Fruit fly (Drosophila melanogaster) whole organism, prepupa: ENCODE results near the gene CG7966.
A peak's percentile ranks its signal among the peaks of the same experiment; 100 is the strongest.

Experiments used
- CG11294 ChIP-seq: fragments of 200-800 bp; sonication (Bioruptor generic); IDR thresholded peaks from 2 replicates; pipeline ENCODE4 v1.3.6; 2022; ENCODE audit warnings: missing biosample characterization, missing genetic modification characterization
- CG15336 ChIP-seq: fragments of 200-800 bp; sonication (Bioruptor generic); IDR thresholded peaks from 2 replicates; pipeline ENCODE4 v1.3.6; 2022; ENCODE audit warnings: missing biosample characterization, missing genetic modification characterization
- CG16779 ChIP-seq: fragments of 200-800 bp; sonication (Bioruptor generic); optimal IDR thresholded peaks from 3 replicates; lab custom pipeline; 2017; ENCODE audit warnings: missing biosample characterization, mild to moderate bottlenecking, missing genetic modification characterization
- CG4318 ChIP-seq: fragments of 200-800 bp; sonication (Bioruptor generic); optimal IDR thresholded peaks from 3 replicates; lab custom pipeline; 2017; ENCODE audit warnings: missing biosample characterization, mild to moderate bottlenecking, missing genetic modification characterization
- CG6276 ChIP-seq: fragments of 200-800 bp; sonication (Bioruptor generic); optimal IDR thresholded peaks from 2 replicates; lab custom pipeline; 2017; ENCODE audit warnings: missing biosample characterization, mild to moderate bottlenecking, missing genetic modification characterization
- Eip78C ChIP-seq: fragments of 200-800 bp; sonication (Bioruptor generic); peaks from one replicate; lab custom pipeline; 2016; ENCODE audit warnings: missing biosample characterization, missing genetic modification characterization
- Ets21C ChIP-seq: fragments of 200-800 bp; sonication (Bioruptor generic); optimal IDR thresholded peaks from 3 replicates; lab custom pipeline; 2016; ENCODE audit warnings: missing biosample characterization, missing genetic modification characterization
- Hr38 ChIP-seq: sonication (Bioruptor generic); optimal IDR thresholded peaks from 2 replicates; lab custom pipeline; 2016; ENCODE audit warnings: missing biosample characterization, missing genetic modification characterization
- Hr4 ChIP-seq: fragments of 200-800 bp; sonication (Bioruptor generic); optimal IDR thresholded peaks from 3 replicates; lab custom pipeline; 2016; ENCODE audit warnings: missing biosample characterization, missing genetic modification characterization
- dac ChIP-seq: fragments of 200-800 bp; sonication (Bioruptor generic); optimal IDR thresholded peaks from 2 replicates; lab custom pipeline; 2017; ENCODE audit warnings: missing biosample characterization, mild to moderate bottlenecking, missing genetic modification characterization
- dsx ChIP-seq: fragments of 200-800 bp; optimal IDR thresholded peaks from 3 replicates; lab custom pipeline; 2019; ENCODE audit warnings: missing biosample characterization, mild to moderate bottlenecking, missing genetic modification characterization, moderate library complexity; ENCODE audit not compliant: poor library complexity, severe bottlenecking
- fkh ChIP-seq: fragments of 200-800 bp; sonication (Bioruptor generic); optimal IDR thresholded peaks from 3 replicates; lab custom pipeline; 2017; ENCODE audit warnings: missing biosample characterization, mild to moderate bottlenecking, missing genetic modification characterization, moderate library complexity
- lz ChIP-seq: fragments of 200-800 bp; sonication (Bioruptor generic); optimal IDR thresholded peaks from 3 replicates; lab custom pipeline; 2016; ENCODE audit warnings: missing biosample characterization, missing genetic modification characterization
- vri ChIP-seq: fragments of 200-800 bp; sonication (Bioruptor generic); optimal IDR thresholded peaks from 3 replicates; lab custom pipeline; 2016; ENCODE audit warnings: missing biosample characterization, mild to moderate bottlenecking, missing genetic modification characterization

DNA sequence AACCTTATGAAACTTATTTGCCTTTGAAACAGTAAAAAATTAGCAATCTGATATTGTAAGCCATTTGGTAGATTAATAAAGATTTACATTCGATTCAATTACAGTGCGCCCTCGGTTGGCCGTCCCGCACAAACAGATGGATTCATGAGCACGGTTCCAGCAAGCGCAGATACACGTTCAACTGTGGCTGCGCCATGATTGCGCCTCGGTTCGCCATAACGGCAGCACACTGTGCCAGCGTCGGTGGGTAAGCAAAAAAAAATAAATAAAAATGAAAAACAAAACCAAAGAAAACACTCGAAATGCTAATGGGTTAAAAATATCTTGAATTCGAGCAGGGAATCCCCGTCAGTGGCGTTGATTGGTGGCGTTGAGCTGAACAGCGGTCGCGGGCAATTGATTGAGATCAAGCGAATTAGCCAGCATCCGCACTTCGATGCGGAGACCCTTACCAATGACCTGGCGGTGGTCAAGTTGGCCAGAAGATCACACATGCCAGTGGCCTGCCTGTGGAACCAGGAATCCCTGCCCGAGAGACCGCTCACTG is 12.1 kb downstream of the CG7966 start:
- TF ChIP-seq dsx: no peak
- no peak for TF ChIP-seq CG4318 (GFP tag; lab: Kevin White, UChicago)
- TF ChIP-seq Hr4 (GFP tag; lab: Kevin White, UChicago): no peak
- TF ChIP-seq CG16779 (tag; lab: Kevin White, UChicago): no peak
- TF ChIP-seq dac (GFP tag; lab: Kevin White, UChicago): no peak
- no peak for TF ChIP-seq Hr38
- no peak for TF ChIP-seq Ets21C (GFP tag; lab: Kevin White, UChicago)
- peak; percentile 24 for TF ChIP-seq lz
- peak; percentile 57 for TF ChIP-seq Eip78C (GFP tag; lab: Kevin White, UChicago)
- no peak for TF ChIP-seq vri (GFP tag; lab: Kevin White, UChicago)
- TF ChIP-seq fkh: no peak
- no peak for TF ChIP-seq CG15336 (GFP tag; lab: Robert Waterston, UW)
- no peak for TF ChIP-seq CG6276
- no peak for TF ChIP-seq CG11294 (GFP tag; lab: Robert Waterston, UW)
